Fruit fly (Drosophila melanogaster) whole organism, pupa: ENCODE measurements around the gene CG14718.

Source experiments
- CG32121 ChIP-seq: fragments of 200-800 bp; sonication (Bioruptor generic); IDR thresholded peaks from 2 replicates; pipeline ENCODE4 v1.3.6; 2022; ENCODE audit warnings: missing biosample characterization, missing genetic modification characterization
- CG8159 ChIP-seq: fragments of 200-800 bp; sonication (Bioruptor generic); optimal IDR thresholded peaks from 3 replicates; lab custom pipeline; 2018; ENCODE audit warnings: missing biosample characterization, mild to moderate bottlenecking, missing genetic modification characterization, moderate library complexity
- gl ChIP-seq: fragments of 200-800 bp; sonication (Bioruptor generic); optimal IDR thresholded peaks from 2 replicates; lab custom pipeline; 2018; ENCODE audit warnings: missing biosample characterization, mild to moderate bottlenecking, missing genetic modification characterization

dm6 chr3R:11665508-11665907 lies 34.9 kb upstream of the CG14718 start:
- TF ChIP-seq gl (tag; lab: Kevin White, UChicago) = no peak
- 0 out of 2 replicates have a peak, but pooled peaks have one; percentile 2 for TF ChIP-seq CG32121 (GFP tag; lab: Robert Waterston, UW)
- no peak for TF ChIP-seq CG8159
